Fruit fly (Drosophila melanogaster) whole organism, wandering third instar larva: ENCODE data around the gene CG12106.
A peak's percentile ranks its signal among the peaks of the same experiment; 100 is the strongest.

ENCODE experiments used
- CG32264 ChIP-seq: fragments of 200-800 bp; sonication (Bioruptor generic); optimal IDR thresholded peaks from 2 replicates; lab custom pipeline; 2016; ENCODE audit warnings: missing biosample characterization, missing genetic modification characterization
- Dfd ChIP-seq: fragments of >200 bp; optimal IDR thresholded peaks from 2 replicates; lab custom pipeline; 2017; ENCODE audit warnings: missing biosample characterization, missing genetic modification characterization
- Dif ChIP-seq: fragments of 200-275, 200-300 bp; sonication (Bioruptor generic); optimal IDR thresholded peaks from 2 replicates; lab custom pipeline; 2018; ENCODE audit warnings: missing biosample characterization, missing genetic modification characterization; ENCODE audit not compliant: partially characterized antibody
- Hr83 ChIP-seq: fragments of 200-300 bp; sonication (Bioruptor generic); optimal IDR thresholded peaks from 2 replicates; lab custom pipeline; 2016; ENCODE audit warnings: missing biosample characterization, mild to moderate bottlenecking, missing genetic modification characterization, moderate library complexity; ENCODE audit not compliant: poor library complexity, severe bottlenecking
- Jra ChIP-seq: sonication (Bioruptor generic); optimal IDR thresholded peaks from 2 replicates; lab custom pipeline; 2016; ENCODE audit warnings: missing biosample characterization, missing genetic modification characterization
- Mio ChIP-seq: sonication (Bioruptor generic); optimal IDR thresholded peaks from 2 replicates; lab custom pipeline; 2016; ENCODE audit warnings: missing biosample characterization, missing genetic modification characterization
- Myc ChIP-seq: fragments of >200 bp; optimal IDR thresholded peaks from 2 replicates; lab custom pipeline; 2017
- brk ChIP-seq: fragments of 200-800 bp; sonication (Bioruptor generic); optimal IDR thresholded peaks from 2 replicates; lab custom pipeline; 2016; ENCODE audit warnings: missing biosample characterization, mild to moderate bottlenecking, missing genetic modification characterization
- dl ChIP-seq, 2 experiments: fragments of 175-275, 200-275 bp in 1 of 2; fragments of 200-275 bp in 1 of 2; sonication (Bioruptor generic); optimal IDR thresholded peaks; lab custom pipeline; 2018; ENCODE audit warnings: mild to moderate bottlenecking in 2 of 2, missing biosample characterization in 2 of 2, missing genetic modification characterization in 2 of 2, moderate library complexity in 2 of 2; ENCODE audit not compliant: partially characterized antibody in 2 of 2, insufficient read depth in 1 of 2
- dmrt93B ChIP-seq: fragments of 200-800 bp; sonication (Bioruptor generic); optimal IDR thresholded peaks from 2 replicates; lab custom pipeline; 2018; ENCODE audit warnings: missing biosample characterization, mild to moderate bottlenecking, missing genetic modification characterization
- dsf ChIP-seq: sonication (Bioruptor generic); optimal IDR thresholded peaks from 2 replicates; lab custom pipeline; 2016; ENCODE audit warnings: missing biosample characterization, missing genetic modification characterization, borderline replicate concordance
- h ChIP-seq: fragments of 200-800 bp; sonication (Bioruptor generic); optimal IDR thresholded peaks from 3 replicates; lab custom pipeline; 2016; ENCODE audit warnings: missing biosample characterization, mild to moderate bottlenecking, missing genetic modification characterization
- lola ChIP-seq: fragments of >200 bp; optimal IDR thresholded peaks from 2 replicates; lab custom pipeline; 2017; ENCODE audit warnings: missing biosample characterization, missing genetic modification characterization
- tai ChIP-seq: sonication (Bioruptor generic); optimal IDR thresholded peaks from 2 replicates; lab custom pipeline; 2016; ENCODE audit warnings: missing biosample characterization, missing genetic modification characterization

dm6 chrX:9163645-9164509 lies 29.8 kb upstream of the CG12106 start:
- TF ChIP-seq Hr83 (no peak), Dfd (GFP tag; lab: Kevin White, UChicago) (no peak), tai (GFP tag; lab: Kevin White, UChicago) (no peak), dmrt93B (GFP tag; lab: Kevin White, UChicago) (no peak), h (no peak), Dif (GFP tag; lab: Kevin White, UChicago) (peak; percentile 85), dsf (GFP tag; lab: Kevin White, UChicago) (no peak), lola (GFP tag; lab: Kevin White, UChicago) (no peak), Mio (GFP tag; lab: Kevin White, UChicago) (no peak), Jra (no peak), brk (GFP tag; lab: Kevin White, UChicago) (no peak), dl (GFP tag; optimal IDR thresholded peaks at IDR 0.05; lab: Kevin White, UChicago; ENCODE audit: insufficient read depth in 1 of 2, partially characterized antibody in 2 of 2) (peak; percentile 49 to 56), CG32264 (GFP tag; lab: Kevin White, UChicago) (no peak), Myc (lab: Kevin White, UChicago) (peak; percentile 64)
